Fruit fly (Drosophila melanogaster): ENCODE measurements around the gene CG4766.

Gene CG4766

DNA sequence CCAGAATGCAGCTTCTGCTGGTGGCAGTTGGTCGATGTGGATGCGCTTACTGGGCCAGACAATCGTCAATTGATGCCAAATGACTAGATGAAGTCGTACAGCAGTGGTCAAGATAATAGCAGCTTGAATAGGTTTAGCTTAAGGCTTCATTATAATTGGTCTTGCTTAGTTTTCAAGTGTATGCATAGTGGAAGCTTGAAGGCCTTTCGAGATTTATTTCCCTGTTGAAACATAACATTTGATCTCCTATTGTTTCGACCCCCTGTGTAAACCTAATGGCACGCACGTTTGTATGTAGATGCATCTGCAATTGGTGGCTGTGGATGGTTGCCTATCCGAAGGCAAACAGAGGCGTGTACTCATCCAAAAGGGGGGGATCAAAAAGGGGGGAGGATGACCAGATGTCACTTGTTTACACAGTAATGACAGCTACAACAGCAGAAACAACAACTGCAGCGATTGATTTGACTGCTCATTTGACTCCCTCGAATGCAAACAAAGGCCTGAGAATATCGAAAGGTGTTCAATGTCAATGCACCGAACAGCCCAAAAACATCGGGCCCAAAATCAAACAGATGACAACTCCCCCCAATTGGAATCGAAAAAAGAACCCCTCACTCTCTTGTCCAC, 32.4 kb downstream of the CG4766 start (continued):
- peak; percentile 25 for TF ChIP-seq jumu (GFP tag; optimal IDR thresholded peaks at IDR 0.05)
- peak; percentile 21 for TF ChIP-seq CG15696 (tag; optimal IDR thresholded peaks at IDR 0.05)
- TF ChIP-seq CG1024 (GFP tag; IDR thresholded peaks at IDR 0.05), result peak; percentile 40; the same call in 1 of the 2 replicates
- peak; percentile 12; the same call in 1 of the 2 replicates for TF ChIP-seq sens-2 (GFP tag; IDR thresholded peaks at IDR 0.05)
- TF ChIP-seq CG3995 (GFP tag; optimal IDR thresholded peaks at IDR 0.05), result no peak
- TF ChIP-seq CG14710 (tag; optimal IDR thresholded peaks at IDR 0.05), result peak; percentile 18
- 0 out of 3 replicates have a peak, but pooled peaks have one; percentile 51 for TF ChIP-seq CG34422 (GFP tag; IDR thresholded peaks at IDR 0.05)
- peak; percentile 40; the same call in 1 of the 2 replicates for TF ChIP-seq sisA (GFP tag; IDR thresholded peaks at IDR 0.05)
- TF ChIP-seq CG11504 (tag; optimal IDR thresholded peaks at IDR 0.05), result peak; percentile 61
- TF ChIP-seq tgo (GFP tag; IDR thresholded peaks at IDR 0.05), result peak; percentile 25; the same call in 1 of the 3 replicates
- TF ChIP-seq sens (GFP tag), result peak; percentile 94
- peak in 1 of 2 experiments; percentile 5 for TF ChIP-seq Hr51 (GFP tag; optimal IDR thresholded peaks at IDR 0.05)
- TF ChIP-seq CG10979 (tag; optimal IDR thresholded peaks at IDR 0.05), result peak; percentile 50
- TF ChIP-seq HLH3B (GFP tag; IDR thresholded peaks at IDR 0.05), result 0 out of 2 replicates have a peak, but pooled peaks have one; percentile 15
- TF ChIP-seq zfh1 (GFP tag; IDR thresholded peaks at IDR 0.05), result peak; percentile 65
- peak; percentile 81 for TF ChIP-seq CG11696 (GFP tag; IDR thresholded peaks at IDR 0.05)
- TF ChIP-seq ara (GFP tag; IDR thresholded peaks at IDR 0.05), result peak; percentile 63; the same call in 1 of the 2 replicates
- peak; percentile 59 for TF ChIP-seq Ptx1 (GFP tag; IDR thresholded peaks at IDR 0.05)
- TF ChIP-seq CG1602 (GFP tag; optimal IDR thresholded peaks at IDR 0.05), result peak; percentile 29
- TF ChIP-seq Oli (tag; optimal IDR thresholded peaks at IDR 0.05), result peak; percentile 50
- peak; percentile 8 for TF ChIP-seq CG3407 (GFP tag; optimal IDR thresholded peaks at IDR 0.05)
- TF ChIP-seq CG17385 (GFP tag; optimal IDR thresholded peaks at IDR 0.05), result peak; percentile 6
- peak; percentile 62 for TF ChIP-seq CG6689 (GFP tag; IDR thresholded peaks at IDR 0.05)
- TF ChIP-seq CG17568 (GFP tag; optimal IDR thresholded peaks at IDR 0.05), result no peak
- peak; percentile 52 for TF ChIP-seq gem (tag; optimal IDR thresholded peaks at IDR 0.05)
- TF ChIP-seq CG5245 (GFP tag; optimal IDR thresholded peaks at IDR 0.05), result peak; percentile 40
- TF ChIP-seq ken (GFP tag; IDR thresholded peaks at IDR 0.05), result peak; percentile 46; the same call in 1 of the 3 replicates
- TF ChIP-seq otp (GFP tag; IDR thresholded peaks at IDR 0.05), result peak; percentile 65; the same call in 1 of the 3 replicates
- peak; percentile 30; the same call in 1 of the 2 replicates for TF ChIP-seq CG17328 (GFP tag; IDR thresholded peaks at IDR 0.05)
- peak; percentile 7 for TF ChIP-seq Camta (GFP tag; optimal IDR thresholded peaks at IDR 0.05)
- TF ChIP-seq ttk (GFP tag; IDR thresholded peaks at IDR 0.05), result peak; percentile 43; the same call in 1 of the 2 replicates
- peak; percentile 44 for TF ChIP-seq nmo (GFP tag; optimal IDR thresholded peaks at IDR 0.05)
- peak; percentile 47; the same call in 1 of the 3 replicates for TF ChIP-seq dysf (GFP tag; IDR thresholded peaks at IDR 0.05)
- no peak for TF ChIP-seq gfzf (GFP tag; optimal IDR thresholded peaks at IDR 0.05)
- TF ChIP-seq CG11456 (GFP tag; IDR thresholded peaks at IDR 0.05), result 0 out of 3 replicates have a peak, but pooled peaks have one; percentile 47
- peak; percentile 42; the same call in 1 of the 2 replicates for TF ChIP-seq Awh (GFP tag; IDR thresholded peaks at IDR 0.05)
- TF ChIP-seq grau (tag; optimal IDR thresholded peaks at IDR 0.05), result peak; percentile 18
- TF ChIP-seq CG2129 (GFP tag; IDR thresholded peaks at IDR 0.05; ENCODE audit: partially characterized antibody), result no peak
- TF ChIP-seq crp (GFP tag; optimal IDR thresholded peaks at IDR 0.05), result no peak
- no peak for TF ChIP-seq D (optimal IDR thresholded peaks at IDR 0.05)
- peak; percentile 40 for TF ChIP-seq D (GFP tag; optimal IDR thresholded peaks at IDR 0.05)
- TF ChIP-seq CG30403 (GFP tag; optimal IDR thresholded peaks at IDR 0.05), result peak; percentile 20
- no peak for TF ChIP-seq CG4854 (GFP tag; optimal IDR thresholded peaks at IDR 0.05)
- peak; percentile 11 for TF ChIP-seq chn (GFP tag; optimal IDR thresholded peaks at IDR 0.05)
- no peak for TF ChIP-seq Hand (GFP tag; optimal IDR thresholded peaks at IDR 0.05)
- 0 out of 3 replicates have a peak, but pooled peaks have one; percentile 22 for TF ChIP-seq CG11560 (tag; IDR thresholded peaks at IDR 0.05)
- no peak for TF ChIP-seq Pdp1 (GFP tag; optimal IDR thresholded peaks at IDR 0.05)
- TF ChIP-seq CG12219 (GFP tag; optimal IDR thresholded peaks at IDR 0.05), result peak; percentile 14
- no peak for TF ChIP-seq croc (GFP tag; conservative IDR thresholded peaks at IDR 0.05)

Measured in whole organism, embryonic.